Fruit fly (Drosophila melanogaster) whole organism, adult: ENCODE data around the gene Tmx3.

ENCODE experiments used
- CG11617 ChIP-seq: fragments of 200-800 bp; sonication (Bioruptor generic); optimal IDR thresholded peaks from 2 replicates; lab custom pipeline; 2017; ENCODE audit warnings: mild to moderate bottlenecking, missing biosample characterization, missing genetic modification reagents, missing genetic modification characterization
- CG14711 ChIP-seq: fragments of 200-800 bp; sonication (Bioruptor generic); optimal IDR thresholded peaks from 2 replicates; lab custom pipeline; 2018; ENCODE audit warnings: missing biosample characterization, mild to moderate bottlenecking, missing genetic modification characterization, moderate library complexity
- CG1620 ChIP-seq: fragments of 200-800 bp; sonication (Bioruptor generic); optimal IDR thresholded peaks from 2 replicates; lab custom pipeline; 2016; ENCODE audit warnings: missing biosample characterization, missing genetic modification characterization
- CG33017 ChIP-seq: fragments of 200-800 bp; sonication (Bioruptor generic); optimal IDR thresholded peaks from 2 replicates; lab custom pipeline; 2018; ENCODE audit warnings: missing biosample characterization, mild to moderate bottlenecking, missing genetic modification characterization, moderate library complexity
- CG5204 ChIP-seq: fragments of 200-800 bp; sonication (Bioruptor generic); optimal IDR thresholded peaks from 2 replicates; lab custom pipeline; 2016; ENCODE audit warnings: missing biosample characterization, missing genetic modification characterization
- CG7045 ChIP-seq: fragments of 200-800 bp; sonication (Bioruptor generic); optimal IDR thresholded peaks from 2 replicates; lab custom pipeline; 2017; ENCODE audit warnings: missing biosample characterization, mild to moderate bottlenecking, missing genetic modification characterization
- CG7101 ChIP-seq: fragments of 200-800 bp; sonication (Bioruptor generic); optimal IDR thresholded peaks from 2 replicates; lab custom pipeline; 2018; ENCODE audit warnings: missing biosample characterization, mild to moderate bottlenecking, missing genetic modification characterization, moderate library complexity
- Mnt ChIP-seq: fragments of 200-800 bp; sonication (Bioruptor generic); optimal IDR thresholded peaks from 2 replicates; lab custom pipeline; 2016; ENCODE audit warnings: missing biosample characterization, mild to moderate bottlenecking, missing genetic modification characterization
- bab1 ChIP-seq: fragments of 200-800 bp; sonication (Bioruptor generic); optimal IDR thresholded peaks from 3 replicates; lab custom pipeline; 2019; ENCODE audit warnings: missing biosample characterization, mild to moderate bottlenecking, missing genetic modification characterization, moderate library complexity
- cnc ChIP-seq, 2 experiments: fragments of >200 bp; optimal IDR thresholded peaks; 2 replicates each; lab custom pipeline; 2017
- kay ChIP-seq: fragments of 200-800 bp; sonication (Bioruptor generic); peaks from one replicate; lab custom pipeline; 2016; ENCODE audit warnings: missing biosample characterization, missing genetic modification characterization, borderline replicate concordance
- ovo ChIP-seq: fragments of 200-800 bp; sonication (Bioruptor generic); optimal IDR thresholded peaks from 2 replicates; lab custom pipeline; 2016; ENCODE audit warnings: missing biosample characterization, missing genetic modification characterization
- pad ChIP-seq: fragments of 200-800 bp; sonication (Bioruptor generic); optimal IDR thresholded peaks from 3 replicates; lab custom pipeline; 2017; ENCODE audit warnings: missing biosample characterization, missing genetic modification characterization, mild to moderate bottlenecking, moderate library complexity, missing genetic modification reagents
- tj ChIP-seq: fragments of 200-800 bp; sonication (Bioruptor generic); optimal IDR thresholded peaks from 3 replicates; lab custom pipeline; 2017; ENCODE audit warnings: missing biosample characterization, mild to moderate bottlenecking, missing genetic modification characterization, moderate library complexity

DNA sequence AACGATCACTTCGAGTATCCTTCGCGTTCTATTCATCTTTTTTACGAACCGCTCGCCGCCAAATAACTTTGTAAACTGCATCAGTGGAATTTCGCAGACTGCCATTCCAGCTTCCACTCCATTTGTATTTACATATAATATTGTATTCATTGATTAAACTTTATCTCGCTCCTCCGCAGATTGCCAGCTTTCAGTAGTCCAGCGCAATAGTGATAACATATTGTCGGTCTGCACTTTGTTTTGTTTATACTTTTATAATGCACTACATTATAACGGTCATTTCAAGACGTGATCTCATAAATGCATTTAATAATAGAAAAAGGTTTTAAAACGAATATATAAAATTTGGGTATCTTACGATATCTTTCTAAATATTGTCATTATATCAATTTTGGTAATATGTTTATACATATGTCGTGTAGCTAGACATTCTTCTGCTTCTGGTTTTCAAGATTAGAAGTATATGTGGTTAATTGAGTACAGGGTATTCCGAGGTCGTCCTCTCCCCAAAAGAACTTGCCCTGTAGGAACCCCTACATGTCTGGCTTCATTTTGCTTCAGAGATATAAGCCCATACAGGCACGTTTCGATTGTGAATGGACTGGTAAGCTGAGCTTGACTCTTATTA lies 39.3 kb downstream of the Tmx3 start, which contains the start of gene CG4950:
- TF ChIP-seq tj (no peak), Mnt (GFP tag; lab: Kevin White, UChicago) (no peak), cnc (optimal IDR thresholded peaks at IDR 0.05; lab: Kevin White, UChicago) (no peak), CG14711 (no peak), kay (GFP tag; lab: Kevin White, UChicago) (no peak), CG1620 (no peak), CG33017 (tag; lab: Kevin White, UChicago) (no peak), bab1 (GFP tag; lab: Kevin White, UChicago) (no peak), CG5204 (GFP tag; lab: Kevin White, UChicago) (no peak), CG11617 (no peak), pad (GFP tag; lab: Kevin White, UChicago) (no peak), ovo (GFP tag; lab: Kevin White, UChicago) (no peak), CG7101 (tag; lab: Kevin White, UChicago) (no peak), CG7045 (GFP tag; lab: Kevin White, UChicago) (no peak)
